Worm (Caenorhabditis elegans) whole organism, L1 larva: ENCODE measurements around the gene C11H1.7.

Experiments used
- C04F5.9 ChIP-seq: sonication (generic microtip); optimal IDR thresholded peaks from 2 replicates; lab custom pipeline; 2016; ENCODE audit warnings: missing genetic modification characterization, missing compliant biosample characterization
- C16A3.4 ChIP-seq: fragments of 150-350 bp; optimal IDR thresholded peaks from 2 replicates; lab custom pipeline; 2014; ENCODE audit warnings: missing biosample characterization, missing genetic modification characterization
- C34B4.2 ChIP-seq: sonication (generic microtip); optimal IDR thresholded peaks from 2 replicates; lab custom pipeline; 2017; ENCODE audit warnings: mild to moderate bottlenecking, missing genetic modification characterization, missing compliant biosample characterization
- F16B12.6 ChIP-seq: fragments of 150-350 bp; optimal IDR thresholded peaks from 2 replicates; lab custom pipeline; 2014; ENCODE audit warnings: missing biosample characterization, missing genetic modification characterization
- Y116A8C.19 ChIP-seq: sonication (generic microtip); optimal IDR thresholded peaks from 2 replicates; lab custom pipeline; 2016; ENCODE audit warnings: missing compliant biosample characterization, missing genetic modification characterization, borderline replicate concordance
- aha-1 ChIP-seq: fragments of 150-350 bp; optimal IDR thresholded peaks from 2 replicates; lab custom pipeline; 2014; ENCODE audit warnings: missing biosample characterization, missing genetic modification characterization
- ama-1 ChIP-seq: fragments of 150-350 bp; optimal IDR thresholded peaks from 2 replicates; lab custom pipeline; 2014
- ceh-82 ChIP-seq, 3 experiments: fragments of 150-350 bp in 1 of 3; sonication (generic microtip) in 2 of 3; optimal IDR thresholded peaks; 2 replicates each; lab custom pipeline; 2014 to 2017; ENCODE audit warnings: missing biosample characterization in 3 of 3, missing genetic modification characterization in 3 of 3
- ces-1 ChIP-seq: fragments of 150-350 bp; optimal IDR thresholded peaks from 2 replicates; lab custom pipeline; 2014; ENCODE audit warnings: missing biosample characterization, missing genetic modification reagents, missing genetic modification characterization
- dsc-1 ChIP-seq: sonication (generic microtip); optimal IDR thresholded peaks from 2 replicates; lab custom pipeline; 2016; ENCODE audit warnings: mild to moderate bottlenecking, missing genetic modification characterization, missing compliant biosample characterization
- efl-1 ChIP-seq, 4 experiments: fragments of 150-350 bp; optimal IDR thresholded peaks in 3 of 4; peaks in 1 of 4; 1 replicate in 1 of 4; 2 replicates in 3 of 4; lab custom pipeline; 2014; ENCODE audit warnings: missing biosample characterization in 2 of 4, missing genetic modification characterization in 2 of 4, missing genetic modification reagents in 2 of 4
- fkh-8 ChIP-seq: sonication (generic microtip); optimal IDR thresholded peaks from 2 replicates; lab custom pipeline; 2016; ENCODE audit warnings: mild to moderate bottlenecking, missing genetic modification characterization, missing compliant biosample characterization
- fos-1 ChIP-seq: fragments of 150-350 bp; optimal IDR thresholded peaks from 2 replicates; lab custom pipeline; 2014; ENCODE audit warnings: missing biosample characterization, missing genetic modification characterization
- grh-1 ChIP-seq: fragments of 200-800 bp; sonication (Bioruptor generic); IDR thresholded peaks from 2 replicates; pipeline ENCODE4 v1.3.6; 2022; ENCODE audit warnings: missing genetic modification reagents, missing genetic modification characterization, missing compliant biosample characterization
- hpl-2 ChIP-seq: fragments of 150-350 bp; optimal IDR thresholded peaks from 2 replicates; lab custom pipeline; 2014; ENCODE audit warnings: missing biosample characterization, missing genetic modification reagents, missing genetic modification characterization
- isw-1 ChIP-seq: fragments of 200-800 bp; sonication (Bioruptor generic); IDR thresholded peaks from 2 replicates; pipeline ENCODE4 v1.3.6; 2022; ENCODE audit warnings: missing genetic modification characterization, missing compliant biosample characterization
- lin-14 ChIP-seq: fragments of 200-800 bp; sonication (Bioruptor generic); optimal IDR thresholded peaks from 2 replicates; lab custom pipeline; 2018; ENCODE audit warnings: mild to moderate bottlenecking, missing genetic modification characterization, moderate library complexity, missing compliant biosample characterization
- lin-15B ChIP-seq: fragments of 150-350 bp; sonication (generic microtip); optimal IDR thresholded peaks from 3 replicates; lab custom pipeline; 2014; ENCODE audit warnings: missing biosample characterization, missing genetic modification characterization
- lir-3 ChIP-seq: sonication (generic microtip); optimal IDR thresholded peaks from 2 replicates; lab custom pipeline; 2016; ENCODE audit warnings: mild to moderate bottlenecking, missing genetic modification characterization, moderate library complexity, missing compliant biosample characterization; ENCODE audit not compliant: poor library complexity
- mab-9 ChIP-seq: fragments of 200-800 bp; sonication (Bioruptor generic); IDR thresholded peaks from 2 replicates; pipeline ENCODE4 v1.3.6; 2022; ENCODE audit warnings: missing genetic modification reagents, missing genetic modification characterization, missing compliant biosample characterization
- mef-2 ChIP-seq: fragments of 150-350 bp; optimal IDR thresholded peaks from 2 replicates; lab custom pipeline; 2014; ENCODE audit warnings: missing biosample characterization, missing genetic modification characterization
- mep-1 ChIP-seq: fragments of 150-350 bp; optimal IDR thresholded peaks from 2 replicates; lab custom pipeline; 2014; ENCODE audit warnings: missing biosample characterization, missing genetic modification characterization
- nhr-19 ChIP-seq: fragments of 200-800 bp; sonication (Bioruptor generic); conservative IDR thresholded peaks from 2 replicates; pipeline ENCODE4 v1.3.6; 2022; ENCODE audit warnings: missing genetic modification characterization, missing compliant biosample characterization
- nhr-20 ChIP-seq: sonication (generic microtip); optimal IDR thresholded peaks from 2 replicates; lab custom pipeline; 2016; ENCODE audit warnings: mild to moderate bottlenecking, missing genetic modification characterization, missing compliant biosample characterization
- nhr-47 ChIP-seq: sonication (generic microtip); optimal IDR thresholded peaks from 2 replicates; lab custom pipeline; 2016; ENCODE audit warnings: mild to moderate bottlenecking, missing genetic modification characterization, moderate library complexity, missing compliant biosample characterization
- nhr-76 ChIP-seq: sonication (generic microtip); optimal IDR thresholded peaks from 2 replicates; lab custom pipeline; 2017; ENCODE audit warnings: missing biosample characterization, missing genetic modification characterization
- nhr-77 ChIP-seq: fragments of 150-350 bp; optimal IDR thresholded peaks from 2 replicates; lab custom pipeline; 2014; ENCODE audit warnings: missing biosample characterization, missing genetic modification characterization
- pqm-1 ChIP-seq: sonication (generic microtip); optimal IDR thresholded peaks from 3 replicates; lab custom pipeline; 2017; ENCODE audit warnings: missing biosample characterization, missing genetic modification characterization
- rnt-1 ChIP-seq: sonication (generic microtip); optimal IDR thresholded peaks from 2 replicates; lab custom pipeline; 2016; ENCODE audit warnings: mild to moderate bottlenecking, missing genetic modification characterization, moderate library complexity, missing compliant biosample characterization
- sptf-1 ChIP-seq: fragments of 150-350 bp; optimal IDR thresholded peaks from 2 replicates; lab custom pipeline; 2014; ENCODE audit warnings: missing biosample characterization, missing genetic modification characterization
- tlp-1 ChIP-seq: fragments of 150-350 bp; optimal IDR thresholded peaks from 2 replicates; lab custom pipeline; 2014; ENCODE audit warnings: missing biosample characterization, missing genetic modification characterization
- unc-30 ChIP-seq: sonication (generic microtip); optimal IDR thresholded peaks from 2 replicates; lab custom pipeline; 2017; ENCODE audit warnings: missing biosample characterization, missing genetic modification characterization
- unc-86 ChIP-seq: sonication (generic microtip); optimal IDR thresholded peaks from 2 replicates; lab custom pipeline; 2016; ENCODE audit warnings: missing genetic modification characterization, missing compliant biosample characterization
- xbp-1 ChIP-seq: sonication (generic microtip); optimal IDR thresholded peaks from 2 replicates; lab custom pipeline; 2016; ENCODE audit warnings: missing genetic modification characterization, missing compliant biosample characterization
- ztf-4 ChIP-seq: fragments of 150-350 bp; optimal IDR thresholded peaks from 2 replicates; lab custom pipeline; 2014; ENCODE audit warnings: missing biosample characterization, missing genetic modification characterization

C11H1.7 gene

ce11 chrX:14335621-14336020 lies 8.4 kb downstream of the C11H1.7 start:
- TF ChIP-seq lin-14 (GFP tag; lab: Kevin White, UChicago) = peak; percentile 25
- TF ChIP-seq rnt-1 (tag; lab: Kevin White, UChicago) = peak; percentile 14
- no peak for TF ChIP-seq ama-1 (lab: Kevin White, UChicago)
- no peak for TF ChIP-seq efl-1 (optimal IDR thresholded peaks at IDR 0.05; lab: Kevin White, UChicago)
- no peak for TF ChIP-seq efl-1 (GFP tag; optimal IDR thresholded peaks at IDR 0.05 in 1 of 2; lab: Kevin White, UChicago)
- TF ChIP-seq C16A3.4 (tag; lab: Kevin White, UChicago) = no peak
- no peak for TF ChIP-seq unc-30 (tag; lab: Kevin White, UChicago)
- TF ChIP-seq grh-1 (GFP tag; lab: Robert Waterston, UW) = no peak
- TF ChIP-seq isw-1 (GFP tag; lab: Robert Waterston, UW) = no peak

ce11 chrX:14338896-14339295 lies 11.7 kb downstream of the C11H1.7 start:
- TF ChIP-seq nhr-76 = no peak
- no peak for TF ChIP-seq mep-1 (tag; lab: Kevin White, UChicago)
- TF ChIP-seq C34B4.2 (tag; lab: Kevin White, UChicago) = no peak
- TF ChIP-seq nhr-20 = no peak
- no peak for TF ChIP-seq mef-2 (tag; lab: Kevin White, UChicago)
- no peak for TF ChIP-seq C04F5.9

ce11 chrX:14339723-14340122 lies 12.5 kb downstream of the C11H1.7 start:
- TF ChIP-seq efl-1 (optimal IDR thresholded peaks at IDR 0.05; lab: Kevin White, UChicago) (no peak), efl-1 (GFP tag; optimal IDR thresholded peaks at IDR 0.05 in 1 of 2; lab: Kevin White, UChicago) (peak in 1 of 2 experiments; percentile 72), lin-15B (tag; lab: Kevin White, UChicago) (no peak), dsc-1 (tag; lab: Kevin White, UChicago) (no peak), hpl-2 (GFP tag; lab: Kevin White, UChicago) (no peak)
- TF ChIP-seq, all 84 proteins: peak for 1

DNA sequence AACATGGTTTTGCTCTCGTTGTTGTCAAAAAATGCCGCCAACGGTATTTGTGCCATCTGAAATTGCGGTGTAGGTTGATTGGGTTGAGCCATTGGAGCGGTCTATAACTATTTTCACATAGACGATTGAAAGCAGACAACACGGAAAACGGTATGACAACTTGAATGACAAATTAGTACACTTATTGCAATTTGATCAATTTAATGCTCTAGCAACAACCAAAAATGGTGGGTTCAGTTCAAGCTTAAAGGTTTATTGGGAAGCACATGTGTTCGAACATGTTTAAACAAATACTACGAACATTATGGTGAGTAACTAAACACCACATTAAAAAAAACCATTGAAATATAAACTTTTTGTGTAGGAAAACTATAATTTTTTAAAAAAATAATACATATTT lies 13.2 kb downstream of the C11H1.7 start, which contains the start of gene sel-7:
sel-7 (minus strand) TSS at position 101 of the 400 bp plus-strand sequence.
- TF ChIP-seq ama-1 (lab: Kevin White, UChicago) (no peak), nhr-77 (no peak), mab-9 (GFP tag; lab: Robert Waterston, UW) (no peak), sptf-1 (tag; lab: Kevin White, UChicago) (no peak), fkh-8 (no peak), unc-86 (tag; lab: Kevin White, UChicago) (no peak)

DNA sequence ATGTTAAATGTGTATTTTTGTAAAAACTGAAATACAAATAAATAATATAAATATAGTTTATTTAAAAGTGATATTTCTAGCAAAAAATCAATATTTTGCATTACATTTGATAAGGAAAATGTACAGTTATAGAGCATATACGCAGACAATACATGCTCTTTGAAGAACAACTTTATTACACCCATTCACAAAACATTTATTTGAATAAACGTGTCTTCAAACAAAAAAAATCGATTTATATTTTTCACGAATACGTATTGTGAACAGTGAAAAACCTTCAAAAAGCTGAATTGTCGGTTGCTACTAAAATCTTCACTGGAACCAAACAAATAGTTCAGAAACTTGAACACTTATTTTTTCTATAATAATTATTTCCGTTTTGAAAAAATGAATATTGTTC lies 20.4 kb downstream of the C11H1.7 start, which contains the start of gene K04G11.3:
K04G11.3 (minus strand) TSS at position 101 of the 400 bp plus-strand sequence.
- TF ChIP-seq fos-1 (tag; lab: Kevin White, UChicago) = no peak
- TF ChIP-seq nhr-47 (tag; lab: Kevin White, UChicago) = no peak
- TF ChIP-seq C16A3.4 (tag; lab: Kevin White, UChicago) = no peak
- TF ChIP-seq nhr-19 (GFP tag; lab: Robert Waterston, UW) = no peak
- no peak for TF ChIP-seq ceh-82 (tag; optimal IDR thresholded peaks at IDR 0.05; lab: Kevin White, UChicago)
- no peak for TF ChIP-seq aha-1 (tag; lab: Kevin White, UChicago)
- no peak for TF ChIP-seq pqm-1 (tag; lab: Kevin White, UChicago)
- no peak for TF ChIP-seq unc-30 (tag; lab: Kevin White, UChicago)
- no peak for TF ChIP-seq dsc-1 (tag; lab: Kevin White, UChicago)
- no peak for TF ChIP-seq xbp-1 (tag; lab: Kevin White, UChicago)
- no peak for TF ChIP-seq lir-3
- TF ChIP-seq ztf-4 (tag; lab: Kevin White, UChicago) = no peak
- TF ChIP-seq isw-1 (GFP tag; lab: Robert Waterston, UW) = no peak
- TF ChIP-seq F16B12.6 (tag; lab: Kevin White, UChicago) = no peak
- no peak for TF ChIP-seq tlp-1 (tag; lab: Kevin White, UChicago)
- no peak for TF ChIP-seq rnt-1 (tag; lab: Kevin White, UChicago)
- TF ChIP-seq nhr-20 = no peak
- TF ChIP-seq ces-1 (GFP tag; lab: Kevin White, UChicago) = no peak
- no peak for TF ChIP-seq Y116A8C.19 (tag; lab: Kevin White, UChicago)
